Worm (Caenorhabditis elegans) whole organism, young adult: ENCODE results near the gene R10E11.5.
A peak's percentile ranks its signal among the peaks of the same experiment; 100 is the strongest.

Experiments
- C17E4.6 ChIP-seq: fragments of 200-800 bp; sonication (Bioruptor generic); IDR thresholded peaks from 2 replicates; pipeline ENCODE4 v1.3.6; 2022; ENCODE audit warnings: missing genetic modification reagents, missing genetic modification characterization, missing compliant biosample characterization
- F22D6.2 ChIP-seq: sonication (generic microtip); optimal IDR thresholded peaks from 2 replicates; lab custom pipeline; 2016; ENCODE audit warnings: mild to moderate bottlenecking, missing genetic modification characterization, missing compliant biosample characterization
- F23B12.7 ChIP-seq: sonication (generic microtip); optimal IDR thresholded peaks from 2 replicates; lab custom pipeline; 2017; ENCODE audit warnings: missing genetic modification characterization, mild to moderate bottlenecking, missing compliant biosample characterization, antibody characterized with exemption, moderate library complexity; ENCODE audit not compliant: insufficient read depth
- F49E8.2 ChIP-seq: sonication (generic microtip); optimal IDR thresholded peaks from 3 replicates; lab custom pipeline; 2017; ENCODE audit warnings: missing genetic modification characterization, mild to moderate bottlenecking, missing compliant biosample characterization, antibody characterized with exemption, moderate library complexity; ENCODE audit not compliant: insufficient read depth
- F57A8.1 ChIP-seq: fragments of 200-800 bp; sonication (Bioruptor generic); optimal IDR thresholded peaks from 2 replicates; lab custom pipeline; 2018; ENCODE audit warnings: mild to moderate bottlenecking, missing genetic modification characterization, moderate library complexity, missing compliant biosample characterization
- K12H6.12 ChIP-seq: fragments of 200-800 bp; sonication (Bioruptor generic); optimal IDR thresholded peaks from 2 replicates; lab custom pipeline; 2018; ENCODE audit warnings: mild to moderate bottlenecking, missing genetic modification characterization, missing compliant biosample characterization
- Y53G8AR.9 ChIP-seq: fragments of 200-800 bp; sonication (Bioruptor generic); conservative IDR thresholded peaks from 2 replicates; pipeline ENCODE4 v1.3.6; 2022; ENCODE audit warnings: missing genetic modification reagents, missing genetic modification characterization, missing compliant biosample characterization
- Y79H2A.3 ChIP-seq: fragments of 200-800 bp; sonication (Bioruptor generic); conservative IDR thresholded peaks from 2 replicates; pipeline ENCODE4 v1.3.6; 2022; ENCODE audit warnings: missing genetic modification reagents, missing genetic modification characterization, missing compliant biosample characterization
- aptf-2 ChIP-seq: fragments of 200-800 bp; sonication (Bioruptor generic); conservative IDR thresholded peaks from 2 replicates; pipeline ENCODE4 v1.3.6; 2022; ENCODE audit warnings: missing genetic modification reagents, missing genetic modification characterization, missing compliant biosample characterization
- aptf-3 ChIP-seq: fragments of 200-800 bp; sonication (Bioruptor generic); IDR thresholded peaks from 2 replicates; pipeline ENCODE4 v1.3.6; 2022; ENCODE audit warnings: missing genetic modification characterization, missing compliant biosample characterization
- atf-7 ChIP-seq: sonication (generic microtip); optimal IDR thresholded peaks from 2 replicates; lab custom pipeline; 2017; ENCODE audit warnings: mild to moderate bottlenecking, missing genetic modification characterization, missing compliant biosample characterization
- attf-6 ChIP-seq: fragments of 200-800 bp; sonication (Bioruptor generic); IDR thresholded peaks from 2 replicates; pipeline ENCODE4 v1.3.6; 2022; ENCODE audit warnings: missing genetic modification reagents, missing genetic modification characterization, missing compliant biosample characterization
- bed-1 ChIP-seq: fragments of 200-800 bp; sonication (Bioruptor generic); IDR thresholded peaks from 2 replicates; pipeline ENCODE4 v1.3.6; 2022; ENCODE audit warnings: missing genetic modification reagents, missing genetic modification characterization, missing compliant biosample characterization
- bed-2 ChIP-seq: fragments of 200-800 bp; sonication (Bioruptor generic); IDR thresholded peaks from 2 replicates; pipeline ENCODE4 v1.3.6; 2022; ENCODE audit warnings: missing genetic modification reagents, missing genetic modification characterization, missing compliant biosample characterization
- cebp-1 ChIP-seq, 2 experiments: fragments of 200-800 bp in 1 of 2; sonication (Bioruptor generic) in 1 of 2; sonication (generic microtip) in 1 of 2; IDR thresholded peaks in 1 of 2; optimal IDR thresholded peaks in 1 of 2; 2 replicates each; pipeline versions ENCODE4 v1.3.6 to Lab custom; 2017 to 2022; ENCODE audit warnings: missing compliant biosample characterization in 2 of 2, missing genetic modification characterization in 2 of 2, mild to moderate bottlenecking in 1 of 2, missing genetic modification reagents in 1 of 2, moderate library complexity in 1 of 2
- cebp-2 ChIP-seq: fragments of 200-800 bp; sonication (Bioruptor generic); IDR thresholded peaks from 2 replicates; pipeline ENCODE4 v1.3.6; 2022; ENCODE audit warnings: missing genetic modification characterization, missing compliant biosample characterization
- ceh-27 ChIP-seq: fragments of 200-800 bp; sonication (Bioruptor generic); optimal IDR thresholded peaks from 2 replicates; lab custom pipeline; 2018; ENCODE audit warnings: mild to moderate bottlenecking, missing genetic modification characterization, moderate library complexity, missing compliant biosample characterization
- ceh-40 ChIP-seq: fragments of 200-800 bp; sonication (Bioruptor generic); IDR thresholded peaks from 2 replicates; pipeline ENCODE4 v1.3.6; 2022; ENCODE audit warnings: missing genetic modification characterization, missing compliant biosample characterization
- ceh-79 ChIP-seq: sonication (generic microtip); optimal IDR thresholded peaks from 2 replicates; lab custom pipeline; 2017; ENCODE audit warnings: mild to moderate bottlenecking, missing genetic modification characterization, missing compliant biosample characterization
- efl-1 ChIP-seq: fragments of 150-350 bp; optimal IDR thresholded peaks from 2 replicates; lab custom pipeline; 2014; ENCODE audit warnings: missing biosample characterization, missing genetic modification reagents, missing genetic modification characterization
- egl-18 ChIP-seq: fragments of 200-800 bp; sonication (Bioruptor generic); IDR thresholded peaks from 2 replicates; pipeline ENCODE4 v1.3.6; 2022; ENCODE audit warnings: missing genetic modification reagents, missing genetic modification characterization, missing compliant biosample characterization
- ekl-4 ChIP-seq: fragments of 200-800 bp; sonication (Bioruptor generic); IDR thresholded peaks from 2 replicates; pipeline ENCODE4 v1.3.6; 2022; ENCODE audit warnings: missing genetic modification reagents, missing genetic modification characterization, missing compliant biosample characterization
- ets-4 ChIP-seq: fragments of 200-800 bp; sonication (Bioruptor generic); optimal IDR thresholded peaks from 2 replicates; lab custom pipeline; 2018; ENCODE audit warnings: mild to moderate bottlenecking, missing genetic modification characterization, missing compliant biosample characterization
- hrde-1 ChIP-seq: sonication (generic microtip); optimal IDR thresholded peaks from 2 replicates; lab custom pipeline; 2016; ENCODE audit warnings: missing genetic modification characterization, mild to moderate bottlenecking, missing compliant biosample characterization, moderate library complexity, missing genotype, missing genetic modification reagents, borderline replicate concordance
- let-526 ChIP-seq: fragments of 200-800 bp; sonication (Bioruptor generic); IDR thresholded peaks from 2 replicates; pipeline ENCODE4 v1.3.6; 2022; ENCODE audit warnings: missing genetic modification reagents, missing genetic modification characterization, missing compliant biosample characterization
- let-607 ChIP-seq, 2 experiments: fragments of 200-800 bp in 1 of 2; sonication (Bioruptor generic) in 1 of 2; sonication (generic microtip) in 1 of 2; optimal IDR thresholded peaks; 2 replicates each; lab custom pipeline; 2016 to 2018; ENCODE audit warnings: mild to moderate bottlenecking in 2 of 2, missing compliant biosample characterization in 2 of 2, missing genetic modification characterization in 2 of 2, moderate library complexity in 2 of 2, missing genotype in 1 of 2
- lin-26 ChIP-seq: fragments of 200-800 bp; sonication (Bioruptor generic); IDR thresholded peaks from 2 replicates; pipeline ENCODE4 v1.3.6; 2022; ENCODE audit warnings: missing genetic modification reagents, missing genetic modification characterization, missing compliant biosample characterization
- lsl-1 ChIP-seq: fragments of 200-800 bp; sonication (Bioruptor generic); optimal IDR thresholded peaks from 2 replicates; lab custom pipeline; 2018; ENCODE audit warnings: mild to moderate bottlenecking, missing genetic modification characterization, moderate library complexity, missing compliant biosample characterization
- madf-3 ChIP-seq: fragments of 200-800 bp; sonication (Bioruptor generic); IDR thresholded peaks from 2 replicates; pipeline ENCODE4 v1.3.6; 2022; ENCODE audit warnings: missing genetic modification reagents, missing genetic modification characterization, missing compliant biosample characterization
- madf-8 ChIP-seq: fragments of 200-800 bp; sonication (Bioruptor generic); conservative IDR thresholded peaks from 2 replicates; pipeline ENCODE4 v1.3.6; 2022; ENCODE audit warnings: missing genetic modification reagents, missing genetic modification characterization, missing compliant biosample characterization
- mel-28 ChIP-seq: sonication (generic microtip); optimal IDR thresholded peaks from 2 replicates; lab custom pipeline; 2016; ENCODE audit warnings: borderline replicate concordance, mild to moderate bottlenecking, missing genetic modification characterization, missing compliant biosample characterization
- mxl-1 ChIP-seq: sonication (generic microtip); optimal IDR thresholded peaks from 2 replicates; lab custom pipeline; 2016; ENCODE audit warnings: missing genetic modification characterization, missing compliant biosample characterization
- nfya-1 ChIP-seq: sonication (generic microtip); optimal IDR thresholded peaks from 2 replicates; lab custom pipeline; 2017; ENCODE audit warnings: antibody characterized with exemption, missing compliant biosample characterization, missing genetic modification characterization, borderline replicate concordance; ENCODE audit not compliant: insufficient read depth
- nfya-2 ChIP-seq: fragments of 200-800 bp; sonication (Bioruptor generic); IDR thresholded peaks from 2 replicates; pipeline ENCODE4 v1.3.6; 2022; ENCODE audit warnings: missing genetic modification reagents, missing genetic modification characterization, missing compliant biosample characterization
- nfyb-1 ChIP-seq: fragments of 200-800 bp; sonication (Bioruptor generic); IDR thresholded peaks from 2 replicates; pipeline ENCODE4 v1.3.6; 2022; ENCODE audit warnings: missing genetic modification reagents, missing genetic modification characterization, missing compliant biosample characterization
- nhr-120 ChIP-seq: fragments of 200-800 bp; sonication (Bioruptor generic); IDR thresholded peaks from 2 replicates; pipeline ENCODE4 v1.3.6; 2022; ENCODE audit warnings: missing genetic modification characterization, missing compliant biosample characterization
- nhr-179 ChIP-seq: sonication (generic microtip); optimal IDR thresholded peaks from 2 replicates; lab custom pipeline; 2016; ENCODE audit warnings: mild to moderate bottlenecking, missing genetic modification characterization, missing compliant biosample characterization
- rcor-1 ChIP-seq: fragments of 200-800 bp; sonication (Bioruptor generic); IDR thresholded peaks from 2 replicates; pipeline ENCODE4 v1.3.6; 2022; ENCODE audit warnings: missing genetic modification reagents, missing genetic modification characterization, missing compliant biosample characterization
- sdz-38 ChIP-seq: sonication (generic microtip); optimal IDR thresholded peaks from 2 replicates; lab custom pipeline; 2016; ENCODE audit warnings: missing genotype, missing genetic modification characterization, missing compliant biosample characterization
- snpc-3.4 ChIP-seq: sonication (generic microtip); optimal IDR thresholded peaks from 2 replicates; lab custom pipeline; 2017; ENCODE audit warnings: missing genetic modification characterization, mild to moderate bottlenecking, missing compliant biosample characterization, antibody characterized with exemption, moderate library complexity, missing genotype, missing genetic modification reagents
- snpc-4 ChIP-seq, 5 experiments: fragments of 150-350 bp in 1 of 5; sonication (generic microtip) in 4 of 5; optimal IDR thresholded peaks; 2 replicates each; lab custom pipeline; 2014 to 2018; ENCODE audit warnings: missing genetic modification characterization in 5 of 5, missing biosample characterization in 3 of 5, antibody characterized with exemption in 2 of 5, mild to moderate bottlenecking in 2 of 5, missing compliant biosample characterization in 2 of 5, missing genotype in 2 of 5, moderate library complexity in 2 of 5, missing genetic modification reagents in 1 of 5
- sptf-2 ChIP-seq: fragments of 200-800 bp; sonication (Bioruptor generic); optimal IDR thresholded peaks from 2 replicates; lab custom pipeline; 2018; ENCODE audit warnings: mild to moderate bottlenecking, missing genetic modification characterization, missing compliant biosample characterization
- unc-62 ChIP-seq: fragments of 150-350 bp; optimal IDR thresholded peaks from 2 replicates; lab custom pipeline; 2014; ENCODE audit warnings: missing biosample characterization, missing genetic modification reagents, missing genetic modification characterization
- xnd-1 ChIP-seq: sonication (generic microtip); optimal IDR thresholded peaks from 2 replicates; lab custom pipeline; 2016; ENCODE audit warnings: missing genotype, missing genetic modification reagents, missing genetic modification characterization, missing compliant biosample characterization
- zim-3 ChIP-seq: sonication (generic microtip); optimal IDR thresholded peaks from 2 replicates; lab custom pipeline; 2017; ENCODE audit warnings: mild to moderate bottlenecking, missing genetic modification characterization, moderate library complexity, missing compliant biosample characterization
- ztf-18 ChIP-seq: sonication (generic microtip); optimal IDR thresholded peaks from 2 replicates; lab custom pipeline; 2016; ENCODE audit warnings: missing genotype, mild to moderate bottlenecking, missing genetic modification characterization, missing compliant biosample characterization
- ztf-22 ChIP-seq: fragments of 200-800 bp; sonication (Bioruptor generic); optimal IDR thresholded peaks from 2 replicates; lab custom pipeline; 2018; ENCODE audit warnings: mild to moderate bottlenecking, missing genetic modification characterization, moderate library complexity, missing compliant biosample characterization

The R10E11.5 gene

DNA sequence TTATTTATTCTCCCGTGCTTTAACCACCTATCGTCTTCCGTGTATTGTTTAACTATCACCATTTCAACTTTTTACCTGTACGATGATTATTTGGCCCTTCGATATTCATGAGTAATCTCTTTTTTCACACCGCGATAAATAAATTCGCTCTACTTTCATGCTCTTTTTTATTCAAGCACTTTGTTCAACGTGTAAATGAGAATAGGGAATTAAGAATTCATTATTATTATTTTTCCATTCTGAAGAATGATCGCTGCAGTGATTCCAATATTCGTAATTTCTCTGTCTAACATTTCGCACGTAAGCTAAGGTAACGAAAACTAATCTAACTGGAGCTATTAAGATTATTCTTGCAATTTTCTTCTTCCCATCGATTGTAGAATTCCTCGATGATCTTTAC lies 40.8 kb downstream of the R10E11.5 start, which contains the start of gene T05G5.4 (continued):
- TF ChIP-seq ztf-22 (GFP tag; lab: Kevin White, UChicago), result no peak
- TF ChIP-seq nhr-179, result no peak
- TF ChIP-seq nfya-1 (tag; lab: Kevin White, UChicago), result no peak
- no peak for TF ChIP-seq sdz-38 (tag; lab: Kevin White, UChicago)
- no peak for TF ChIP-seq mel-28 (tag; lab: Kevin White, UChicago)
- no peak for TF ChIP-seq nhr-120
- TF ChIP-seq lin-26 (GFP tag; lab: Robert Waterston, UW), result peak; percentile 55
- TF ChIP-seq snpc-3.4 (tag; lab: Kevin White, UChicago), result peak; percentile 4
- no peak for TF ChIP-seq aptf-3 (GFP tag; lab: Robert Waterston, UW)
- TF ChIP-seq ekl-4 (GFP tag; lab: Robert Waterston, UW), result peak; percentile 8; the same call in 1 of the 2 replicates
- no peak for TF ChIP-seq bed-1 (GFP tag; lab: Robert Waterston, UW)
- TF ChIP-seq F23B12.7, result no peak
- no peak for TF ChIP-seq ztf-18 (tag; lab: Kevin White, UChicago)
- no peak for TF ChIP-seq aptf-2 (GFP tag; lab: Robert Waterston, UW)
- TF ChIP-seq F49E8.2 (tag; lab: Kevin White, UChicago), result no peak
- peak; percentile 46; the same call in 1 of the 2 replicates for TF ChIP-seq C17E4.6 (GFP tag; lab: Robert Waterston, UW)
- no peak for TF ChIP-seq K12H6.12
- TF ChIP-seq rcor-1 (GFP tag; lab: Robert Waterston, UW), result no peak
- TF ChIP-seq xnd-1 (tag; lab: Kevin White, UChicago), result no peak
- 0 out of 2 replicates have a peak, but pooled peaks have one; percentile 38 for TF ChIP-seq madf-3 (GFP tag; lab: Robert Waterston, UW)
- TF ChIP-seq cebp-2 (GFP tag; lab: Robert Waterston, UW), result no peak
- no peak for TF ChIP-seq F57A8.1
- TF ChIP-seq Y79H2A.3, result no peak
- TF ChIP-seq zim-3 (tag; lab: Kevin White, UChicago), result no peak
- TF ChIP-seq Y53G8AR.9 (GFP tag; lab: Robert Waterston, UW), result peak; percentile 74; the same call in 1 of the 2 replicates
- TF ChIP-seq hrde-1 (tag; lab: Kevin White, UChicago), result peak; percentile 59
- TF ChIP-seq lsl-1 (GFP tag; lab: Kevin White, UChicago), result peak; percentile 37
- TF ChIP-seq efl-1 (GFP tag; lab: Kevin White, UChicago), result no peak
- no peak for TF ChIP-seq nfya-2
- TF ChIP-seq snpc-4 (GFP tag; optimal IDR thresholded peaks at IDR 0.05; lab: Kevin White, UChicago), result no peak
- TF ChIP-seq snpc-4 (tag; optimal IDR thresholded peaks at IDR 0.05; lab: Kevin White, UChicago), result no peak
- no peak for TF ChIP-seq sptf-2 (GFP tag; lab: Kevin White, UChicago)
- no peak for TF ChIP-seq let-607 (tag; optimal IDR thresholded peaks at IDR 0.05; lab: Kevin White, UChicago)
- TF ChIP-seq bed-2 (GFP tag; lab: Robert Waterston, UW), result no peak
- peak; percentile 37; the same call in 1 of the 2 replicates for TF ChIP-seq attf-6
- TF ChIP-seq F22D6.2 (tag; lab: Kevin White, UChicago), result no peak
- TF ChIP-seq ceh-27, result no peak
- TF ChIP-seq nfyb-1 (GFP tag; lab: Robert Waterston, UW), result no peak
- TF ChIP-seq atf-7 (tag; lab: Kevin White, UChicago), result no peak
- TF ChIP-seq madf-8 (GFP tag; lab: Robert Waterston, UW), result no peak
- TF ChIP-seq ceh-79 (tag; lab: Kevin White, UChicago), result peak; percentile 4
- no peak for TF ChIP-seq let-526 (GFP tag; lab: Robert Waterston, UW)
- TF ChIP-seq mxl-1 (tag; lab: Kevin White, UChicago), result no peak
- TF ChIP-seq egl-18, result no peak
- no peak for TF ChIP-seq ceh-40 (GFP tag; lab: Robert Waterston, UW)
- TF ChIP-seq cebp-1 (GFP tag; IDR thresholded peaks at IDR 0.05; lab: Robert Waterston, UW), result no peak
- TF ChIP-seq cebp-1 (tag; optimal IDR thresholded peaks at IDR 0.05; lab: Kevin White, UChicago), result peak; percentile 7
- TF ChIP-seq ets-4 (GFP tag; lab: Kevin White, UChicago), result no peak
- no peak for TF ChIP-seq unc-62 (GFP tag; lab: Kevin White, UChicago)
